Fruit fly (Drosophila melanogaster): ENCODE results near the gene CG14210.

CG14210 gene

dm6 chrX:19651757-19652419 lies 35.9 kb downstream of the CG14210 start, which contains the start of the genes Ranbp21 and Elys (continued):
- TF ChIP-seq H15 (GFP tag; IDR thresholded peaks at IDR 0.05) (peak; percentile 46; the same call in 1 of the 3 replicates), CG6654 (GFP tag; optimal IDR thresholded peaks at IDR 0.05) (peak; percentile 7), CG31365 (tag; optimal IDR thresholded peaks at IDR 0.05) (no peak), CG9797 (GFP tag; optimal IDR thresholded peaks at IDR 0.05) (peak; percentile 40), CG13287 (GFP tag; IDR thresholded peaks at IDR 0.05; ENCODE audit: partially characterized antibody) (peak; percentile 55), h (optimal IDR thresholded peaks at IDR 0.05) (no peak), CTCF (GFP tag; optimal IDR thresholded peaks at IDR 0.05) (no peak), wor (GFP tag; IDR thresholded peaks at IDR 0.05) (0 out of 2 replicates have a peak, but pooled peaks have one; percentile 39), Atf-2 (GFP tag; optimal IDR thresholded peaks at IDR 0.05) (no peak), Xbp1 (GFP tag; optimal IDR thresholded peaks at IDR 0.05) (peak; percentile 67), shn (GFP tag; optimal IDR thresholded peaks at IDR 0.05) (peak; percentile 65), CG13424 (tag; optimal IDR thresholded peaks at IDR 0.05) (peak; percentile 36), CG10565 (GFP tag; optimal IDR thresholded peaks at IDR 0.05) (no peak), ato (GFP tag; IDR thresholded peaks at IDR 0.05; ENCODE audit: partially characterized antibody) (no peak), CG17802 (tag; optimal IDR thresholded peaks at IDR 0.05) (peak; percentile 20), Awh (GFP tag; IDR thresholded peaks at IDR 0.05) (0 out of 2 replicates have a peak, but pooled peaks have one; percentile 29), az2 (GFP tag; optimal IDR thresholded peaks at IDR 0.05) (peak; percentile 45), CG14441 (GFP tag; IDR thresholded peaks at IDR 0.05) (peak; percentile 55; the same call in 1 of the 2 replicates)

dm6 chrX:19662583-19663195 lies 46.7 kb downstream of the CG14210 start:
- no peak for TF ChIP-seq knrl (GFP tag; IDR thresholded peaks at IDR 0.05; ENCODE audit: partially characterized antibody)
- peak; percentile 37 for TF ChIP-seq bbx (GFP tag; IDR thresholded peaks at IDR 0.05; ENCODE audit: partially characterized antibody)
- TF ChIP-seq CG10366 (GFP tag; IDR thresholded peaks at IDR 0.05): 0 out of 2 replicates have a peak, but pooled peaks have one; percentile 11
- TF ChIP-seq Hmx (GFP tag; optimal IDR thresholded peaks at IDR 0.05): no peak
- TF ChIP-seq Deaf1 (tag; optimal IDR thresholded peaks at IDR 0.05): peak; percentile 74
- no peak for TF ChIP-seq CG11560 (tag; IDR thresholded peaks at IDR 0.05)
- TF ChIP-seq E2f2 (GFP tag; IDR thresholded peaks at IDR 0.05): peak; percentile 27; the same call in 1 of the 2 replicates
- TF ChIP-seq Dbx (GFP tag; IDR thresholded peaks at IDR 0.05): 0 out of 3 replicates have a peak, but pooled peaks have one; percentile 29
- peak; percentile 32; the same call in 1 of the 2 replicates for TF ChIP-seq Bgb (GFP tag; IDR thresholded peaks at IDR 0.05; ENCODE audit: partially characterized antibody)
- TF ChIP-seq crol (GFP tag; IDR thresholded peaks at IDR 0.05): peak; percentile 81
- TF ChIP-seq CG6791 (GFP tag; IDR thresholded peaks at IDR 0.05; ENCODE audit: partially characterized antibody): peak; percentile 47; the same call in 1 of the 3 replicates
- no peak for TF ChIP-seq CG10979 (tag; optimal IDR thresholded peaks at IDR 0.05)
- no peak for TF ChIP-seq Camta (GFP tag; optimal IDR thresholded peaks at IDR 0.05)
- TF ChIP-seq CG15479 (GFP tag; optimal IDR thresholded peaks at IDR 0.05): no peak
- TF ChIP-seq Ptx1 (GFP tag; IDR thresholded peaks at IDR 0.05): no peak
- TF ChIP-seq Trl (optimal IDR thresholded peaks at IDR 0.05): peak; percentile 74 to 83
- no peak for TF ChIP-seq Trl (GFP tag; optimal IDR thresholded peaks at IDR 0.05)
- TF ChIP-seq chm (GFP tag; IDR thresholded peaks at IDR 0.05): peak; percentile 82; the same call in 1 of the 2 replicates
- no peak for TF ChIP-seq CG16813 (GFP tag; IDR thresholded peaks at IDR 0.05; ENCODE audit: partially characterized antibody)
- no peak for TF ChIP-seq mld (GFP tag; IDR thresholded peaks at IDR 0.05; ENCODE audit: partially characterized antibody)
- no peak for TF ChIP-seq CG14860 (GFP tag; IDR thresholded peaks at IDR 0.05; ENCODE audit: partially characterized antibody)
- peak; percentile 40; the same call in 1 of the 2 replicates for TF ChIP-seq unc-4 (GFP tag; IDR thresholded peaks at IDR 0.05; ENCODE audit: partially characterized antibody)
- TF ChIP-seq ase (GFP tag; IDR thresholded peaks at IDR 0.05): no peak
- TF ChIP-seq Med (GFP tag): peak; percentile 43
- no peak for TF ChIP-seq inv (GFP tag; IDR thresholded peaks at IDR 0.05; ENCODE audit: partially characterized antibody)
- TF ChIP-seq CG10147 (GFP tag; optimal IDR thresholded peaks at IDR 0.05): no peak
- peak; percentile 26 for TF ChIP-seq CG8478 (optimal IDR thresholded peaks at IDR 0.05)
- peak; percentile 35; the same call in 1 of the 2 replicates for TF ChIP-seq NFAT (GFP tag; IDR thresholded peaks at IDR 0.05)
- TF ChIP-seq HmgZ (tag; optimal IDR thresholded peaks at IDR 0.05): peak; percentile 3
- TF ChIP-seq onecut (GFP tag; IDR thresholded peaks at IDR 0.05): 0 out of 2 replicates have a peak, but pooled peaks have one; percentile 9
- TF ChIP-seq chinmo (GFP tag; IDR thresholded peaks at IDR 0.05; ENCODE audit: partially characterized antibody): 0 out of 4 replicates have a peak, but pooled peaks have one; percentile 52

Data from whole organism, embryonic.